Worm (Caenorhabditis elegans): ENCODE measurements around the gene fbxb-11.

Gene fbxb-11

ce11 chrII:1724314-1724713, at the start of gene fbxb-11:
Gene fbxb-11, plus strand, starts transcription at chrII:1724614.
- TF ChIP-seq alr-1 (tag; optimal IDR thresholded peaks at IDR 0.05; ENCODE audit: borderline replicate concordance), result no peak
- TF ChIP-seq grh-1 (GFP tag; IDR thresholded peaks at IDR 0.05), result no peak
- TF ChIP-seq sptf-1 (tag; optimal IDR thresholded peaks at IDR 0.05), result no peak
- TF ChIP-seq xbp-1 (tag; optimal IDR thresholded peaks at IDR 0.05), result no peak
- TF ChIP-seq efl-3 (GFP tag; optimal IDR thresholded peaks at IDR 0.05), result no peak
- no peak for TF ChIP-seq C34B4.2 (tag; optimal IDR thresholded peaks at IDR 0.05)
- TF ChIP-seq sox-4 (tag; optimal IDR thresholded peaks at IDR 0.05), result no peak
- no peak for TF ChIP-seq C16A3.4 (tag; optimal IDR thresholded peaks at IDR 0.05)
- no peak for TF ChIP-seq nhr-85 (tag)
- no peak for TF ChIP-seq pqm-1 (tag; optimal IDR thresholded peaks at IDR 0.05)
- no peak for TF ChIP-seq egl-27 (tag; optimal IDR thresholded peaks at IDR 0.05)

- no peak for TF ChIP-seq lin-35 (GFP tag; optimal IDR thresholded peaks at IDR 0.05)
- no peak for TF ChIP-seq efl-3 (GFP tag; optimal IDR thresholded peaks at IDR 0.05)
- TF ChIP-seq lsy-2 (tag; optimal IDR thresholded peaks at IDR 0.05), result no peak
- TF ChIP-seq unc-62 (GFP tag; optimal IDR thresholded peaks at IDR 0.05), result no peak
- no peak for TF ChIP-seq unc-86 (tag; optimal IDR thresholded peaks at IDR 0.05)
- TF ChIP-seq unc-30 (tag; optimal IDR thresholded peaks at IDR 0.05), result no peak
- TF ChIP-seq nhr-11 (tag; optimal IDR thresholded peaks at IDR 0.05), result no peak
- no peak for TF ChIP-seq lin-14 (GFP tag; optimal IDR thresholded peaks at IDR 0.05)
- TF ChIP-seq nhr-20 (tag; optimal IDR thresholded peaks at IDR 0.05), result no peak
- no peak for TF ChIP-seq nhr-19 (GFP tag; conservative IDR thresholded peaks at IDR 0.05)
- no peak for TF ChIP-seq C34B4.2 (tag; optimal IDR thresholded peaks at IDR 0.05)
- TF ChIP-seq dsc-1 (tag; optimal IDR thresholded peaks at IDR 0.05), result no peak
- TF ChIP-seq unc-130 (tag; optimal IDR thresholded peaks at IDR 0.05), result no peak
- no peak for TF ChIP-seq fos-1 (tag; optimal IDR thresholded peaks at IDR 0.05)
- TF ChIP-seq lin-13 (GFP tag; optimal IDR thresholded peaks at IDR 0.05), result no peak
- TF ChIP-seq egl-27 (tag; optimal IDR thresholded peaks at IDR 0.05), result no peak
- TF ChIP-seq ceh-8 (GFP tag; optimal IDR thresholded peaks at IDR 0.05), result no peak
- TF ChIP-seq lin-15B (tag; optimal IDR thresholded peaks at IDR 0.05), result no peak
- TF ChIP-seq ceh-82 (tag; optimal IDR thresholded peaks at IDR 0.05), result no peak
Observed at ce11 chrII:1676088-1676487, 48.3 kb upstream of the fbxb-11 start, which contains the start of gene fbxb-17. Gene fbxb-17, plus strand, starts transcription at chrII:1676388.

- TF ChIP-seq fkh-8 (tag; optimal IDR thresholded peaks at IDR 0.05), result no peak
- TF ChIP-seq swsn-7 (tag; optimal IDR thresholded peaks at IDR 0.05), result no peak
- TF ChIP-seq aha-1 (tag; optimal IDR thresholded peaks at IDR 0.05), result no peak
- TF ChIP-seq alr-1 (tag; optimal IDR thresholded peaks at IDR 0.05; ENCODE audit: borderline replicate concordance), result no peak
- TF ChIP-seq tbx-2 (tag; optimal IDR thresholded peaks at IDR 0.05), result no peak
- no peak for TF ChIP-seq efl-3 (GFP tag; optimal IDR thresholded peaks at IDR 0.05)
- no peak for TF ChIP-seq hpl-2 (GFP tag; optimal IDR thresholded peaks at IDR 0.05)
- TF ChIP-seq lir-3 (tag; optimal IDR thresholded peaks at IDR 0.05; ENCODE audit: poor library complexity), result no peak
- TF ChIP-seq ceh-8 (GFP tag; optimal IDR thresholded peaks at IDR 0.05), result no peak
- TF ChIP-seq nhr-90 (tag; optimal IDR thresholded peaks at IDR 0.05; ENCODE audit: poor library complexity), result no peak
- TF ChIP-seq skn-1 (tag; optimal IDR thresholded peaks at IDR 0.05), result no peak
- no peak for TF ChIP-seq grh-1 (GFP tag; IDR thresholded peaks at IDR 0.05)
- no peak for TF ChIP-seq ama-1 (optimal IDR thresholded peaks at IDR 0.05)
- TF ChIP-seq snpc-4 (tag; optimal IDR thresholded peaks at IDR 0.05), result no peak
- TF ChIP-seq nhr-71 (tag; optimal IDR thresholded peaks at IDR 0.05), result no peak
- no peak for TF ChIP-seq F16B12.6 (tag; optimal IDR thresholded peaks at IDR 0.05)
- TF ChIP-seq lsy-2 (tag; optimal IDR thresholded peaks at IDR 0.05), result no peak
- TF ChIP-seq dpl-1 (GFP tag; optimal IDR thresholded peaks at IDR 0.05), result no peak
- no peak for TF ChIP-seq fkh-4 (tag; optimal IDR thresholded peaks at IDR 0.05; ENCODE audit: borderline replicate concordance)
Observed at ce11 chrII:1679081-1679480, 45.3 kb upstream of the fbxb-11 start, which contains the start of gene irld-36. Gene irld-36, plus strand, starts transcription at chrII:1679381.
